In the genomic region with DNA sequence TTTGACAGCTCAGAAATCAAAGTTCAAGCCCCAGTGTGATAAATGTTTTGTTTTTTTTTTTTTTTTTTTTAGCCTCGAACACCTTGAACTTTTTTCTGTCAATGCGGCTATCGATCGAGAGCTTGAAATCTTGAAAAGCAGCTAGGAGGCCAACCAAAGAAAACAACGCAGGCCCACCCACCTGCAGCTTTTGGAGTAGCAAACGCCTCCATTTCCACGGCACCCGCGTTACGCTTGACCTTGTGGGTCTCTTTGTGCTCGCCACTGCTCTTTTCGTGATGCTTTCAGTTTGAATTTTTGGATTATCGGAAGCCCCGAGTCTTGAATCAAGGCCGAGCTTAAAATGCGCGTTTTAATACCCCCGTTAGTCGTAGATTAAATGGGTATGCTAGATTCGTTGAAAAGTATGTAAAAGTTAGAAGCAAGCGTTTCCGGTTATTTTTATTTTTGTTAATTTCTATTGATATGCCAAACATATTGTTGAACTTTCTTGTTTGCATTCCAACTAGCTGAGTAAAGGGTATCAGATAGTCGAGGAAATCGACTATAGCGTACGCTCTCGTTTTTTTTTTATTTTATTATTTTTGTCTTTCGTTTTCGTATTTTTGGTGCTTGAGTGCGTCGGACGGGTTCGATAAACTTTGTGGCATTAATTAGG, we compare ENCODE assay signal across 1 fruit fly cellular context.
A peak's percentile ranks its signal among the peaks of the same experiment; 100 is the strongest.
TF ChIP-seq lines count a peak whose summit lies in the region.

No protein-coding gene starts in this region.

TF ChIP-seq in whole organism, embryonic, 481 proteins besides CTCF, POLR2A, EP300 and RAD21 (continued from another document and continues in another):
- TF ChIP-seq CG17568 (GFP tag; optimal IDR thresholded peaks at IDR 0.05; lab: Kevin White, UChicago) (peak; percentile 67), bbx (GFP tag; IDR thresholded peaks at IDR 0.05; lab: Robert Waterston, UW; ENCODE audit: partially characterized antibody) (no peak), nom (GFP tag; optimal IDR thresholded peaks at IDR 0.05; lab: Kevin White, UChicago) (no peak), CG9215 (GFP tag; IDR thresholded peaks at IDR 0.05; lab: Robert Waterston, UW) (no peak), CG15601 (tag; optimal IDR thresholded peaks at IDR 0.05; lab: Kevin White, UChicago) (peak; percentile 63), CG4617 (GFP tag; optimal IDR thresholded peaks at IDR 0.05; lab: Kevin White, UChicago; ENCODE audit: borderline replicate concordance) (no peak), CG6791 (GFP tag; IDR thresholded peaks at IDR 0.05; lab: Robert Waterston, UW; ENCODE audit: partially characterized antibody) (no peak), Eip74EF (GFP tag; optimal IDR thresholded peaks at IDR 0.05; lab: Kevin White, UChicago) (peak in 1 of 2 experiments; percentile 44), corto (GFP tag; optimal IDR thresholded peaks at IDR 0.05; lab: Kevin White, UChicago) (no peak), B-H2 (GFP tag; optimal IDR thresholded peaks at IDR 0.05; lab: Kevin White, UChicago) (no peak), CG17361 (GFP tag; IDR thresholded peaks at IDR 0.05; lab: Robert Waterston, UW) (peak; percentile 46; the same call in 1 of the 3 replicates), dmrt99B (tag; optimal IDR thresholded peaks at IDR 0.05; lab: Kevin White, UChicago) (peak; percentile 76), mam (GFP tag; optimal IDR thresholded peaks at IDR 0.05; lab: Kevin White, UChicago) (peak; percentile 19), Hr3 (GFP tag; optimal IDR thresholded peaks at IDR 0.05; lab: Kevin White, UChicago) (peak; percentile 64), sd (tag; optimal IDR thresholded peaks at IDR 0.05; lab: Kevin White, UChicago) (peak; percentile 80), HHEX (GFP tag; optimal IDR thresholded peaks at IDR 0.05; lab: Kevin White, UChicago) (peak; percentile 44), Rfx (GFP tag; IDR thresholded peaks at IDR 0.05; lab: Robert Waterston, UW) (peak; percentile 83), peb (GFP tag; IDR thresholded peaks at IDR 0.05; lab: Robert Waterston, UW) (peak; percentile 33; the same call in 1 of the 2 replicates), CG9797 (GFP tag; optimal IDR thresholded peaks at IDR 0.05; lab: Kevin White, UChicago) (no peak), maf-S (GFP tag; optimal IDR thresholded peaks at IDR 0.05; lab: Kevin White, UChicago) (no peak), CG13424 (tag; optimal IDR thresholded peaks at IDR 0.05; lab: Kevin White, UChicago) (peak; percentile 84), CG30431 (GFP tag; optimal IDR thresholded peaks at IDR 0.05; lab: Kevin White, UChicago) (peak; percentile 19), CG12104 (GFP tag; optimal IDR thresholded peaks at IDR 0.05; lab: Kevin White, UChicago) (peak; percentile 36), CG2199 (GFP tag; IDR thresholded peaks at IDR 0.05; lab: Robert Waterston, UW) (no peak), pros (GFP tag; optimal IDR thresholded peaks at IDR 0.05; lab: Kevin White, UChicago) (no peak), esg (GFP tag; conservative IDR thresholded peaks at IDR 0.05; lab: Robert Waterston, UW) (peak; percentile 40), CG10267 (tag; optimal IDR thresholded peaks at IDR 0.05; lab: Kevin White, UChicago) (peak; percentile 26), CG10321 (GFP tag; IDR thresholded peaks at IDR 0.05; lab: Robert Waterston, UW) (no peak; the same call in 1 of the 2 replicates), D19A (tag; optimal IDR thresholded peaks at IDR 0.05; lab: Kevin White, UChicago) (peak; percentile 64), Ravus (GFP tag; IDR thresholded peaks at IDR 0.05; lab: Robert Waterston, UW) (peak; percentile 34), Nf-YB (GFP tag; optimal IDR thresholded peaks at IDR 0.05; lab: Kevin White, UChicago) (peak; percentile 28), wek (GFP tag; optimal IDR thresholded peaks at IDR 0.05; lab: Kevin White, UChicago) (no peak), CG3407 (GFP tag; optimal IDR thresholded peaks at IDR 0.05; lab: Kevin White, UChicago) (peak; percentile 64), CG18476 (GFP tag; optimal IDR thresholded peaks at IDR 0.05; lab: Kevin White, UChicago) (peak; percentile 38), unc-4 (GFP tag; IDR thresholded peaks at IDR 0.05; lab: Robert Waterston, UW; ENCODE audit: partially characterized antibody) (no peak), CG6683 (GFP tag; optimal IDR thresholded peaks at IDR 0.05; lab: Kevin White, UChicago) (no peak), odd (GFP tag; optimal IDR thresholded peaks at IDR 0.05; lab: Kevin White, UChicago) (peak; percentile 68), CG17802 (tag; optimal IDR thresholded peaks at IDR 0.05; lab: Kevin White, UChicago) (no peak), cato (GFP tag; optimal IDR thresholded peaks at IDR 0.05; lab: Kevin White, UChicago; ENCODE audit: borderline replicate concordance) (peak; percentile 23), ci (GFP tag; IDR thresholded peaks at IDR 0.05; lab: Robert Waterston, UW) (peak; percentile 94), aop (GFP tag; IDR thresholded peaks at IDR 0.05; lab: Robert Waterston, UW) (peak; percentile 39; the same call in 1 of the 2 replicates), insv (GFP tag; optimal IDR thresholded peaks at IDR 0.05; lab: Kevin White, UChicago) (no peak), zen2 (GFP tag; IDR thresholded peaks at IDR 0.05; lab: Robert Waterston, UW; ENCODE audit: partially characterized antibody) (no peak), MTF-1 (GFP tag; optimal IDR thresholded peaks at IDR 0.05; lab: Kevin White, UChicago; ENCODE audit: borderline replicate concordance) (no peak), CG17328 (GFP tag; IDR thresholded peaks at IDR 0.05; lab: Robert Waterston, UW) (peak; percentile 80), CG9609 (GFP tag; optimal IDR thresholded peaks at IDR 0.05; lab: Kevin White, UChicago) (no peak), CG12299 (tag; optimal IDR thresholded peaks at IDR 0.05; lab: Kevin White, UChicago) (no peak), Dll (GFP tag; IDR thresholded peaks at IDR 0.05; lab: Robert Waterston, UW; ENCODE audit: partially characterized antibody) (no peak), mirr (GFP tag; optimal IDR thresholded peaks at IDR 0.05; lab: Kevin White, UChicago) (no peak), Hr51 (GFP tag; optimal IDR thresholded peaks at IDR 0.05; lab: Kevin White, UChicago) (peak; percentile 24 to 84), CG1603 (tag; optimal IDR thresholded peaks at IDR 0.05; lab: Kevin White, UChicago) (no peak), ash1 (GFP tag; optimal IDR thresholded peaks at IDR 0.05; lab: Kevin White, UChicago) (no peak), CG2120 (GFP tag; optimal IDR thresholded peaks at IDR 0.05; lab: Kevin White, UChicago) (peak; percentile 71), cad (GFP tag; optimal IDR thresholded peaks at IDR 0.05; lab: Kevin White, UChicago) (no peak), CG18764 (GFP tag; optimal IDR thresholded peaks at IDR 0.05; lab: Kevin White, UChicago) (no peak), jing (GFP tag; optimal IDR thresholded peaks at IDR 0.05; lab: Kevin White, UChicago) (no peak), exex (tag; optimal IDR thresholded peaks at IDR 0.05; lab: Kevin White, UChicago) (peak; percentile 5), nerfin-2 (GFP tag; IDR thresholded peaks at IDR 0.05; lab: Robert Waterston, UW; ENCODE audit: partially characterized antibody) (no peak), chn (GFP tag; optimal IDR thresholded peaks at IDR 0.05; lab: Kevin White, UChicago) (peak; percentile 30), klu (GFP tag; IDR thresholded peaks at IDR 0.05; lab: Robert Waterston, UW) (peak; percentile 48), dysf (GFP tag; IDR thresholded peaks at IDR 0.05; lab: Robert Waterston, UW) (peak; percentile 89; the same call in 2 of the 3 replicates), Dip2 (GFP tag; IDR thresholded peaks at IDR 0.05; lab: Robert Waterston, UW) (no peak), CG3995 (GFP tag; optimal IDR thresholded peaks at IDR 0.05; lab: Kevin White, UChicago) (no peak), Mad (GFP tag; optimal IDR thresholded peaks at IDR 0.05; lab: Kevin White, UChicago) (peak; percentile 44), CHES-1-like (GFP tag; optimal IDR thresholded peaks at IDR 0.05; lab: Kevin White, UChicago) (peak; percentile 17), sisA (GFP tag; IDR thresholded peaks at IDR 0.05; lab: Robert Waterston, UW) (peak; percentile 79), CG13624 (GFP tag; optimal IDR thresholded peaks at IDR 0.05; lab: Kevin White, UChicago) (no peak), CG8944 (GFP tag; optimal IDR thresholded peaks at IDR 0.05; lab: Kevin White, UChicago) (peak; percentile 9), Doc3 (GFP tag; IDR thresholded peaks at IDR 0.05; lab: Robert Waterston, UW; ENCODE audit: partially characterized antibody) (no peak), CG18619 (GFP tag; optimal IDR thresholded peaks at IDR 0.05; lab: Kevin White, UChicago) (peak; percentile 59), YL-1 (GFP tag; optimal IDR thresholded peaks at IDR 0.05; lab: Kevin White, UChicago) (peak; percentile 32), ssp (GFP tag; IDR thresholded peaks at IDR 0.05; lab: Robert Waterston, UW) (no peak), cas (GFP tag; IDR thresholded peaks at IDR 0.05; lab: Robert Waterston, UW) (peak; percentile 53; the same call in 1 of the 2 replicates), CG4707 (GFP tag; optimal IDR thresholded peaks at IDR 0.05; lab: Kevin White, UChicago) (peak; percentile 37), stwl (tag; optimal IDR thresholded peaks at IDR 0.05; lab: Kevin White, UChicago) (no peak), CG11504 (tag; optimal IDR thresholded peaks at IDR 0.05; lab: Kevin White, UChicago) (peak; percentile 89), CG42726 (GFP tag; IDR thresholded peaks at IDR 0.05; lab: Robert Waterston, UW; ENCODE audit: partially characterized antibody) (no peak), CG7839 (tag; optimal IDR thresholded peaks at IDR 0.05; lab: Kevin White, UChicago) (peak; percentile 77), CG17612 (GFP tag; IDR thresholded peaks at IDR 0.05; lab: Robert Waterston, UW) (peak; percentile 46; the same call in 1 of the 2 replicates), Fer3 (tag; optimal IDR thresholded peaks at IDR 0.05; lab: Kevin White, UChicago) (peak; percentile 59), CG5180 (GFP tag; optimal IDR thresholded peaks at IDR 0.05; lab: Kevin White, UChicago) (no peak), CG7928 (GFP tag; optimal IDR thresholded peaks at IDR 0.05; lab: Kevin White, UChicago) (peak; percentile 1), CG4854 (GFP tag; optimal IDR thresholded peaks at IDR 0.05; lab: Kevin White, UChicago) (no peak), oc (tag; optimal IDR thresholded peaks at IDR 0.05; lab: Kevin White, UChicago) (peak; percentile 85), ranshi (GFP tag; IDR thresholded peaks at IDR 0.05; lab: Robert Waterston, UW) (peak; percentile 76; the same call in 1 of the 2 replicates), CG12071 (GFP tag; optimal IDR thresholded peaks at IDR 0.05; lab: Kevin White, UChicago) (no peak), rib (GFP tag; IDR thresholded peaks at IDR 0.05; lab: Robert Waterston, UW) (0 out of 2 replicates have a peak, but pooled peaks have one; percentile 32), CG17385 (GFP tag; optimal IDR thresholded peaks at IDR 0.05; lab: Kevin White, UChicago) (peak; percentile 77), nerfin-1 (tag; optimal IDR thresholded peaks at IDR 0.05; lab: Kevin White, UChicago) (no peak), Rx (GFP tag; IDR thresholded peaks at IDR 0.05; lab: Robert Waterston, UW) (peak; percentile 55), CG15269 (tag; optimal IDR thresholded peaks at IDR 0.05; lab: Kevin White, UChicago) (peak; percentile 88), CrebB (tag; optimal IDR thresholded peaks at IDR 0.05; lab: Kevin White, UChicago) (peak; percentile 17), org-1 (GFP tag; optimal IDR thresholded peaks at IDR 0.05; lab: Kevin White, UChicago) (peak; percentile 33), sens (GFP tag; lab: Kevin White, UChicago) (peak; percentile 94), lilli (GFP tag; optimal IDR thresholded peaks at IDR 0.05; lab: Kevin White, UChicago) (peak; percentile 59), Usf (GFP tag; optimal IDR thresholded peaks at IDR 0.05; lab: Kevin White, UChicago) (peak; percentile 24), CG34376 (GFP tag; optimal IDR thresholded peaks at IDR 0.05; lab: Kevin White, UChicago) (no peak), CG12769 (tag; optimal IDR thresholded peaks at IDR 0.05; lab: Kevin White, UChicago) (no peak), CG11723 (GFP tag; optimal IDR thresholded peaks at IDR 0.05; lab: Kevin White, UChicago) (peak; percentile 54), Fer1 (GFP tag; optimal IDR thresholded peaks at IDR 0.05; lab: Kevin White, UChicago) (peak; percentile 62), CG11696 (GFP tag; IDR thresholded peaks at IDR 0.05; lab: Robert Waterston, UW) (peak; percentile 62), CG2202 (tag; optimal IDR thresholded peaks at IDR 0.05; lab: Kevin White, UChicago) (no peak), dati (GFP tag; IDR thresholded peaks at IDR 0.05; lab: Robert Waterston, UW) (no peak), Deaf1 (tag; optimal IDR thresholded peaks at IDR 0.05; lab: Kevin White, UChicago) (peak; percentile 14), slou (GFP tag; optimal IDR thresholded peaks at IDR 0.05; lab: Kevin White, UChicago) (no peak), cg (GFP tag; optimal IDR thresholded peaks at IDR 0.05; lab: Kevin White, UChicago) (no peak), CG4360 (GFP tag; IDR thresholded peaks at IDR 0.05; lab: Robert Waterston, UW) (0 out of 2 replicates have a peak, but pooled peaks have one; percentile 39), CkIIα-i1 (GFP tag; IDR thresholded peaks at IDR 0.05; lab: Robert Waterston, UW) (peak; percentile 11; the same call in 1 of the 2 replicates), Sin3A (optimal IDR thresholded peaks at IDR 0.05; lab: Kevin White, UChicago) (no peak), CG9437 (GFP tag; optimal IDR thresholded peaks at IDR 0.05; lab: Kevin White, UChicago) (peak; percentile 56), CG4328 (GFP tag; optimal IDR thresholded peaks at IDR 0.05; lab: Kevin White, UChicago) (no peak), CG8765 (GFP tag; IDR thresholded peaks at IDR 0.05; lab: Robert Waterston, UW) (no peak), abd-A (tag; optimal IDR thresholded peaks at IDR 0.05; lab: Kevin White, UChicago) (no peak), Hmr (GFP tag; optimal IDR thresholded peaks at IDR 0.05; lab: Kevin White, UChicago) (peak; percentile 79), wdn (GFP tag; IDR thresholded peaks at IDR 0.05; lab: Robert Waterston, UW) (peak; percentile 47; the same call in 1 of the 2 replicates), CG8478 (optimal IDR thresholded peaks at IDR 0.05; lab: Kevin White, UChicago) (no peak), CG13775 (GFP tag; optimal IDR thresholded peaks at IDR 0.05; lab: Kevin White, UChicago) (peak; percentile 12), seq (GFP tag; IDR thresholded peaks at IDR 0.05; lab: Robert Waterston, UW) (peak; percentile 83), D (optimal IDR thresholded peaks at IDR 0.05; lab: Kevin White, UChicago) (no peak), D (GFP tag; optimal IDR thresholded peaks at IDR 0.05; lab: Kevin White, UChicago) (peak; percentile 30), hkb (optimal IDR thresholded peaks at IDR 0.05; lab: Kevin White, UChicago) (no peak), hkb (GFP tag; IDR thresholded peaks at IDR 0.05; lab: Robert Waterston, UW) (peak; percentile 92), E2f2 (GFP tag; IDR thresholded peaks at IDR 0.05; lab: Robert Waterston, UW) (peak; percentile 71)
